Fruit fly (Drosophila melanogaster) whole organism, embryonic: ENCODE data around the gene CG7551.

Source experiments
- Adf1 ChIP-seq: fragments of 200-800 bp; sonication (Bioruptor generic); IDR thresholded peaks from 2 replicates; pipeline ENCODE4 v1.3.6; 2022; ENCODE audit warnings: missing biosample characterization, missing genetic modification characterization
- Blimp-1 ChIP-seq: fragments of 200-800 bp; sonication (Bioruptor generic); optimal IDR thresholded peaks from 3 replicates; lab custom pipeline; 2018; ENCODE audit warnings: missing biosample characterization, missing genetic modification characterization, mild to moderate bottlenecking, moderate library complexity, missing genetic modification reagents
- CG11085 ChIP-seq: fragments of 200-800 bp; sonication (Bioruptor generic); IDR thresholded peaks from 2 replicates; pipeline ENCODE4 v1.3.6; 2022; ENCODE audit warnings: missing biosample characterization, missing genetic modification characterization
- CG12299 ChIP-seq: fragments of 200-800 bp; sonication (Bioruptor generic); optimal IDR thresholded peaks from 2 replicates; lab custom pipeline; 2018; ENCODE audit warnings: missing biosample characterization, mild to moderate bottlenecking, missing genetic modification characterization
- CG12769 ChIP-seq: fragments of 200-800 bp; sonication (Bioruptor generic); optimal IDR thresholded peaks from 2 replicates; lab custom pipeline; 2019; ENCODE audit warnings: missing biosample characterization, mild to moderate bottlenecking, missing genetic modification characterization, moderate library complexity
- CG14860 ChIP-seq: fragments of 200-800 bp; sonication (Bioruptor generic); IDR thresholded peaks from 3 replicates; pipeline ENCODE4 v1.3.6; 2022; ENCODE audit warnings: missing biosample characterization, missing genetic modification characterization; ENCODE audit not compliant: partially characterized antibody
- CG15479 ChIP-seq: fragments of 200-800 bp; sonication (Bioruptor generic); optimal IDR thresholded peaks from 3 replicates; lab custom pipeline; 2019; ENCODE audit warnings: missing biosample characterization, mild to moderate bottlenecking, missing genetic modification characterization, moderate library complexity
- CG16779 ChIP-seq: fragments of 200-800 bp; sonication (Bioruptor generic); IDR thresholded peaks from 2 replicates; pipeline ENCODE4 v1.3.6; 2022; ENCODE audit warnings: missing biosample characterization, missing genetic modification characterization
- CG17359 ChIP-seq: fragments of 200-800 bp; sonication (Bioruptor generic); optimal IDR thresholded peaks from 3 replicates; lab custom pipeline; 2018; ENCODE audit warnings: missing biosample characterization, mild to moderate bottlenecking, missing genetic modification characterization, moderate library complexity
- CG17568 ChIP-seq: fragments of 200-800 bp; sonication (Bioruptor generic); optimal IDR thresholded peaks from 2 replicates; lab custom pipeline; 2018; ENCODE audit warnings: missing biosample characterization, mild to moderate bottlenecking, missing genetic modification characterization, moderate library complexity
- CG1832 ChIP-seq: fragments of 200-800 bp; sonication (Bioruptor generic); optimal IDR thresholded peaks from 2 replicates; lab custom pipeline; 2017; ENCODE audit warnings: missing biosample characterization, mild to moderate bottlenecking, missing genetic modification characterization, inconsistent platforms
- CG18619 ChIP-seq: fragments of 200-800 bp; sonication (Bioruptor generic); optimal IDR thresholded peaks from 3 replicates; lab custom pipeline; 2017; ENCODE audit warnings: missing biosample characterization, mild to moderate bottlenecking, missing genetic modification characterization
- CG2712 ChIP-seq: fragments of 200-800 bp; optimal IDR thresholded peaks from 3 replicates; lab custom pipeline; 2019; ENCODE audit warnings: missing biosample characterization, mild to moderate bottlenecking, missing genetic modification characterization, moderate library complexity
- CG7372 ChIP-seq: fragments of 200-800 bp; sonication (Bioruptor generic); IDR thresholded peaks from 2 replicates; pipeline ENCODE4 v1.3.6; 2022; ENCODE audit warnings: missing biosample characterization, missing genetic modification characterization
- CG7928 ChIP-seq: fragments of 200-800 bp; sonication (Bioruptor generic); optimal IDR thresholded peaks from 2 replicates; lab custom pipeline; 2017; ENCODE audit warnings: missing biosample characterization, mild to moderate bottlenecking, missing genetic modification characterization
- CG9215 ChIP-seq: fragments of 200-800 bp; sonication (Bioruptor generic); IDR thresholded peaks from 2 replicates; pipeline ENCODE4 v1.3.6; 2022; ENCODE audit warnings: missing biosample characterization, missing genetic modification characterization
- CG9817 ChIP-seq: fragments of 200-800 bp; sonication (Bioruptor generic); optimal IDR thresholded peaks from 2 replicates; lab custom pipeline; 2018; ENCODE audit warnings: missing biosample characterization, mild to moderate bottlenecking, missing genetic modification characterization, moderate library complexity
- Dref ChIP-seq: fragments of 200-800 bp; sonication (Bioruptor generic); IDR thresholded peaks from 2 replicates; pipeline ENCODE4 v1.3.6; 2022; ENCODE audit warnings: missing biosample characterization, missing genetic modification characterization
- Eip74EF ChIP-seq, 2 experiments: fragments of 200-800 bp in 1 of 2; fragments of >200 bp in 1 of 2; sonication (Bioruptor generic) in 1 of 2; optimal IDR thresholded peaks; 2 replicates each; lab custom pipeline; 2017 to 2019; ENCODE audit warnings: missing biosample characterization in 2 of 2, missing genetic modification characterization in 2 of 2, mild to moderate bottlenecking in 1 of 2, moderate library complexity in 1 of 2
- Fer2 ChIP-seq: fragments of 200-800 bp; sonication (Bioruptor generic); optimal IDR thresholded peaks from 2 replicates; lab custom pipeline; 2018; ENCODE audit warnings: missing biosample characterization, mild to moderate bottlenecking, missing genetic modification characterization, moderate library complexity
- Hmx ChIP-seq: fragments of 200-800 bp; sonication (Bioruptor generic); optimal IDR thresholded peaks from 2 replicates; lab custom pipeline; 2016; ENCODE audit warnings: missing biosample characterization, missing genetic modification characterization
- Hr39 ChIP-seq: fragments of >200 bp; optimal IDR thresholded peaks from 2 replicates; lab custom pipeline; 2017
- Jarid2 ChIP-seq: fragments of 200-800 bp; sonication (Bioruptor generic); optimal IDR thresholded peaks from 3 replicates; lab custom pipeline; 2017; ENCODE audit warnings: mild to moderate bottlenecking, missing biosample characterization, missing genetic modification reagents, missing genetic modification characterization
- Nf-YC ChIP-seq: fragments of 200-800 bp; optimal IDR thresholded peaks from 3 replicates; lab custom pipeline; 2019; ENCODE audit warnings: missing biosample characterization, mild to moderate bottlenecking, missing genetic modification characterization, moderate library complexity
- Sox100B ChIP-seq: fragments of 200-800 bp; sonication (Bioruptor generic); optimal IDR thresholded peaks from 3 replicates; lab custom pipeline; 2018; ENCODE audit warnings: missing biosample characterization, mild to moderate bottlenecking, missing genetic modification characterization
- Vsx1 ChIP-seq: fragments of 200-800 bp; sonication (Bioruptor generic); optimal IDR thresholded peaks from 2 replicates; lab custom pipeline; 2017; ENCODE audit warnings: missing biosample characterization, mild to moderate bottlenecking, missing genetic modification characterization, missing genetic modification reagents
- ash1 ChIP-seq: fragments of 200-800 bp; sonication (Bioruptor generic); optimal IDR thresholded peaks from 2 replicates; lab custom pipeline; 2018; ENCODE audit warnings: missing biosample characterization, mild to moderate bottlenecking, missing genetic modification characterization
- cato ChIP-seq: fragments of 200-800 bp; sonication (Bioruptor generic); optimal IDR thresholded peaks from 2 replicates; lab custom pipeline; 2016; ENCODE audit warnings: missing biosample characterization, missing genetic modification characterization, borderline replicate concordance
- crc ChIP-seq: fragments of 200-800 bp; sonication (Bioruptor generic); optimal IDR thresholded peaks from 2 replicates; lab custom pipeline; 2016; ENCODE audit warnings: missing biosample characterization, missing genetic modification characterization
- dysf ChIP-seq: fragments of 200-800 bp; sonication (Bioruptor generic); IDR thresholded peaks from 3 replicates; pipeline ENCODE4 v1.3.6; 2022; ENCODE audit warnings: missing biosample characterization, missing genetic modification characterization
- emc ChIP-seq: fragments of 200-800 bp; sonication (Bioruptor generic); optimal IDR thresholded peaks from 2 replicates; lab custom pipeline; 2016; ENCODE audit warnings: missing biosample characterization, missing genetic modification characterization
- exex ChIP-seq: fragments of 200-800 bp; sonication (Bioruptor generic); optimal IDR thresholded peaks from 4 replicates; lab custom pipeline; 2018; ENCODE audit warnings: missing biosample characterization, mild to moderate bottlenecking, missing genetic modification characterization, moderate library complexity
- ftz-f1 ChIP-seq: fragments of 200-800 bp; sonication (Bioruptor generic); optimal IDR thresholded peaks from 2 replicates; lab custom pipeline; 2016; ENCODE audit warnings: missing biosample characterization, missing genetic modification characterization
- gce ChIP-seq: fragments of 200-800 bp; sonication (Bioruptor generic); IDR thresholded peaks from 3 replicates; pipeline ENCODE4 v1.3.6; 2022; ENCODE audit warnings: missing biosample characterization, missing genetic modification characterization
- h ChIP-seq: fragments of >200 bp; optimal IDR thresholded peaks from 2 replicates; lab custom pipeline; 2017
- her ChIP-seq: fragments of 200-800 bp; sonication (Bioruptor generic); optimal IDR thresholded peaks from 2 replicates; lab custom pipeline; 2016; ENCODE audit warnings: missing biosample characterization, missing genetic modification characterization
- hkb ChIP-seq, 2 experiments: fragments of 200-800 bp in 1 of 2; fragments of >200 bp in 1 of 2; sonication (Bioruptor generic) in 1 of 2; IDR thresholded peaks in 1 of 2; optimal IDR thresholded peaks in 1 of 2; 2 replicates each; pipeline versions ENCODE4 v1.3.6 to Lab custom; 2017 to 2022; ENCODE audit warnings: missing biosample characterization in 1 of 2, missing genetic modification characterization in 1 of 2
- inv ChIP-seq: fragments of 200-800 bp; sonication (Bioruptor generic); IDR thresholded peaks from 2 replicates; pipeline ENCODE4 v1.3.6; 2022; ENCODE audit warnings: missing biosample characterization, missing genetic modification characterization; ENCODE audit not compliant: partially characterized antibody
- jing ChIP-seq: fragments of 200-800 bp; sonication (Bioruptor generic); optimal IDR thresholded peaks from 2 replicates; lab custom pipeline; 2018; ENCODE audit warnings: missing biosample characterization, mild to moderate bottlenecking, missing genetic modification characterization
- klu ChIP-seq: fragments of 200-800 bp; sonication (Bioruptor generic); IDR thresholded peaks from 2 replicates; pipeline ENCODE4 v1.3.6; 2022; ENCODE audit warnings: missing biosample characterization, missing genetic modification characterization
- knrl ChIP-seq: fragments of 200-800 bp; sonication (Bioruptor generic); IDR thresholded peaks from 3 replicates; pipeline ENCODE4 v1.3.6; 2022; ENCODE audit warnings: missing biosample characterization, missing genetic modification characterization; ENCODE audit not compliant: partially characterized antibody
- mirr ChIP-seq: fragments of 200-800 bp; sonication (Bioruptor generic); optimal IDR thresholded peaks from 3 replicates; lab custom pipeline; 2018; ENCODE audit warnings: missing biosample characterization, mild to moderate bottlenecking, missing genetic modification characterization
- nmo ChIP-seq: fragments of 200-800 bp; sonication (Bioruptor generic); optimal IDR thresholded peaks from 2 replicates; lab custom pipeline; 2018; ENCODE audit warnings: missing biosample characterization, mild to moderate bottlenecking, missing genetic modification characterization, moderate library complexity
- pfk ChIP-seq: fragments of 200-800 bp; sonication (Bioruptor generic); optimal IDR thresholded peaks from 2 replicates; lab custom pipeline; 2018; ENCODE audit warnings: missing biosample characterization, mild to moderate bottlenecking, missing genetic modification characterization, moderate library complexity
- sens-2 ChIP-seq: fragments of 200-800 bp; sonication (Bioruptor generic); IDR thresholded peaks from 2 replicates; pipeline ENCODE4 v1.3.6; 2022; ENCODE audit warnings: missing biosample characterization, missing genetic modification characterization
- shn ChIP-seq: fragments of 200-800 bp; sonication (Bioruptor generic); optimal IDR thresholded peaks from 3 replicates; lab custom pipeline; 2016; ENCODE audit warnings: missing biosample characterization, missing genetic modification characterization
- slbo ChIP-seq: fragments of 200-800 bp; sonication (Bioruptor generic); IDR thresholded peaks from 2 replicates; pipeline ENCODE4 v1.3.6; 2022; ENCODE audit warnings: missing biosample characterization, missing genetic modification characterization
- trem ChIP-seq: fragments of 200-800 bp; optimal IDR thresholded peaks from 3 replicates; lab custom pipeline; 2019; ENCODE audit warnings: missing biosample characterization, mild to moderate bottlenecking, missing genetic modification characterization, moderate library complexity
- z ChIP-seq: fragments of 200-800 bp; sonication (Bioruptor generic); IDR thresholded peaks from 3 replicates; pipeline ENCODE4 v1.3.6; 2022; ENCODE audit warnings: missing biosample characterization, missing genetic modification characterization
- zfh1 ChIP-seq: fragments of 200-800 bp; sonication (Bioruptor generic); IDR thresholded peaks from 3 replicates; pipeline ENCODE4 v1.3.6; 2022; ENCODE audit warnings: missing biosample characterization, missing genetic modification characterization
- zfh2 ChIP-seq: fragments of 200-800 bp; sonication (Bioruptor generic); optimal IDR thresholded peaks from 2 replicates; lab custom pipeline; 2016; ENCODE audit warnings: missing biosample characterization, missing genetic modification characterization

CG7551 gene

DNA sequence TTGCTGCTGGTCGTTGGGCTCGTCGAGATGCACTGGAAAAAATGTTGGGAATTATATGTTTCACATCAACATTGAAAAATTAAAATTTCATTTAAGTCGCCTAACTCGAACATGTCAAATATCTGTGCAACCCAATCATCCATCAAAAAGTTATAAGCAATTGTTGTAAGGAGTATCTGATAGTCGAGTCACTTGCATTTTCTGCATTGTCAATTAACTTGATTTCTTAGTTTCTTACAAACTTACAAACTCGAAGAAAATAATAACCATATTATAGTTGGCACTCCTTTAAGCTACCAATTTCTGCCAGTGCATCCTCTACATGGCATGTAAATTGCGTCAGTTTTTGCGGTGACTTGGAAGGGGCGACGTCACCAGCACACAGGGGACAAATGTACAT lies 24.8 kb downstream of the CG7551 start (continued):
- no peak for TF ChIP-seq CG11085 (GFP tag; lab: Robert Waterston, UW)
- no peak for TF ChIP-seq ftz-f1 (GFP tag; lab: Kevin White, UChicago)
- TF ChIP-seq zfh2: no peak
- no peak for TF ChIP-seq Hmx (GFP tag; lab: Kevin White, UChicago)
- TF ChIP-seq emc (GFP tag; lab: Kevin White, UChicago): peak; percentile 7
- no peak for TF ChIP-seq knrl
- TF ChIP-seq CG9817: no peak
- no peak for TF ChIP-seq jing (GFP tag; lab: Kevin White, UChicago)
- no peak for TF ChIP-seq CG15479
- TF ChIP-seq slbo: no peak
- no peak for TF ChIP-seq Dref (GFP tag; lab: Robert Waterston, UW)
- TF ChIP-seq inv (GFP tag; lab: Robert Waterston, UW): no peak
- peak; percentile 3 for TF ChIP-seq Jarid2 (GFP tag; lab: Kevin White, UChicago)
- peak; percentile 55; the same call in 1 of the 3 replicates for TF ChIP-seq zfh1 (GFP tag; lab: Robert Waterston, UW)
- TF ChIP-seq CG7928 (GFP tag; lab: Kevin White, UChicago): no peak
- peak; percentile 68 for TF ChIP-seq CG2712 (tag; lab: Kevin White, UChicago)
- TF ChIP-seq cato (GFP tag; lab: Kevin White, UChicago): no peak
- peak; percentile 48 for TF ChIP-seq Sox100B (GFP tag; lab: Kevin White, UChicago)
- no peak for TF ChIP-seq CG1832 (GFP tag; lab: Kevin White, UChicago)
- TF ChIP-seq Nf-YC (tag; lab: Kevin White, UChicago): no peak
- no peak for TF ChIP-seq CG17568 (GFP tag; lab: Kevin White, UChicago)
- TF ChIP-seq CG7372 (GFP tag; lab: Robert Waterston, UW): 0 out of 2 replicates have a peak, but pooled peaks have one; percentile 9
- no peak for TF ChIP-seq klu (GFP tag; lab: Robert Waterston, UW)
- TF ChIP-seq mirr (GFP tag; lab: Kevin White, UChicago): no peak
- TF ChIP-seq Adf1 (GFP tag; lab: Robert Waterston, UW): no peak
- TF ChIP-seq sens-2 (GFP tag; lab: Robert Waterston, UW): no peak
- no peak for TF ChIP-seq pfk (GFP tag; lab: Kevin White, UChicago)
- TF ChIP-seq Fer2: no peak
- TF ChIP-seq ash1 (GFP tag; lab: Kevin White, UChicago): no peak
- no peak for TF ChIP-seq Vsx1 (GFP tag; lab: Kevin White, UChicago)
- TF ChIP-seq hkb (optimal IDR thresholded peaks at IDR 0.05; lab: Kevin White, UChicago): no peak
- TF ChIP-seq hkb (GFP tag; IDR thresholded peaks at IDR 0.05; lab: Robert Waterston, UW): peak; percentile 33; the same call in 1 of the 2 replicates
- no peak for TF ChIP-seq Eip74EF (GFP tag; optimal IDR thresholded peaks at IDR 0.05; lab: Kevin White, UChicago)
- TF ChIP-seq CG14860: no peak; the same call in 2 of the 3 replicates
- peak; percentile 65 for TF ChIP-seq nmo
- TF ChIP-seq Blimp-1: peak; percentile 52
- TF ChIP-seq gce: 0 out of 3 replicates have a peak, but pooled peaks have one; percentile 10
- no peak for TF ChIP-seq Hr39
- 0 out of 2 replicates have a peak, but pooled peaks have one; percentile 6 for TF ChIP-seq CG9215 (GFP tag; lab: Robert Waterston, UW)
- TF ChIP-seq trem (tag; lab: Kevin White, UChicago): no peak
- TF ChIP-seq CG16779 (GFP tag; lab: Robert Waterston, UW): no peak
- no peak for TF ChIP-seq CG12299
- TF ChIP-seq shn (GFP tag; lab: Kevin White, UChicago): peak; percentile 7
- no peak for TF ChIP-seq her (GFP tag; lab: Kevin White, UChicago)
- TF ChIP-seq exex: no peak
- TF ChIP-seq CG12769 (tag; lab: Kevin White, UChicago): no peak
- TF ChIP-seq CG18619: peak; percentile 32
- no peak; the same call in 2 of the 3 replicates for TF ChIP-seq dysf (GFP tag; lab: Robert Waterston, UW)
- TF ChIP-seq CG17359 (tag; lab: Kevin White, UChicago): peak; percentile 14
- no peak for TF ChIP-seq crc
- no peak for TF ChIP-seq h (lab: Kevin White, UChicago)
- TF ChIP-seq z (GFP tag; lab: Robert Waterston, UW): no peak
